Fruit fly (Drosophila melanogaster): Measurements from ENCODE around the gene GstD6.

GstD6 gene

DNA sequence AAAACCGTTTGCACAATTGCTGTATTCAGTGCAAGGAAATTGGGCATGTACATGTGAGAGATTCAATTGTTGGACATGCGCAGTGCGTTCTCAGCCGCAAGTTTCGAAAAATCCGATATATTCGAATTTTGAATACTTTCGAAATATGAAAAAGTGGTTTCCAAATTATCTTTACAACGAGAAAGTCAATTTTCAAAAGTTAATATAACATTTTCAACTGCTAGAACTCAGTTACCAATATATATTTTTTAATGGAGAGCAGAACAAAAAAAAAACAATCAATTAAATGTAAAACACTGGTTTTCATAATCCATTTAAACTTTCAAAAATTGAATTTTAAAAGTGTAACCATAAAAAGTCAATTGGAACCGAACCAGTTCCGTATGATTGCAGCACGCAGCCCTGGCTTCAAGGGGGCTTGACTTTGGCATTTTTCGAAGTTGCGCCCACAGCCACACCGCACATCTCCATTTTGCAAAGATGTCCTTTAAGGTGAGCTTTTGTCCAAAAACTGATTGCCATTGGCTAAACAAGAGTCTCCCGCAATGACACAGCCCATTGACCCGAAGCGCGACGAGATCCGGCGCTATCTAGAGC, 45.5 kb downstream of the GstD6 start, which contains the start of the genes Scgbeta and CG17202 (continued):
- TF ChIP-seq CG13624 (GFP tag; optimal IDR thresholded peaks at IDR 0.05) (peak; percentile 30), CG11456 (GFP tag; IDR thresholded peaks at IDR 0.05) (peak; percentile 38; the same call in 1 of the 3 replicates), Sin3A (optimal IDR thresholded peaks at IDR 0.05) (peak; percentile 59), Side (GFP tag; optimal IDR thresholded peaks at IDR 0.05) (peak; percentile 11), CG14710 (tag; optimal IDR thresholded peaks at IDR 0.05) (peak; percentile 73), eve (GFP tag; optimal IDR thresholded peaks at IDR 0.05) (no peak), gsb (GFP tag; IDR thresholded peaks at IDR 0.05) (no peak), CG12942 (GFP tag; optimal IDR thresholded peaks at IDR 0.05) (no peak), lbe (GFP tag; optimal IDR thresholded peaks at IDR 0.05) (no peak), lilli (GFP tag; optimal IDR thresholded peaks at IDR 0.05) (peak; percentile 49), CG6813 (GFP tag; optimal IDR thresholded peaks at IDR 0.05) (no peak), Rx (GFP tag; IDR thresholded peaks at IDR 0.05) (no peak), CG30403 (GFP tag; optimal IDR thresholded peaks at IDR 0.05) (peak; percentile 37), CG3995 (GFP tag; optimal IDR thresholded peaks at IDR 0.05) (no peak), Xrp1 (GFP tag; IDR thresholded peaks at IDR 0.05) (no peak), Dbx (GFP tag; IDR thresholded peaks at IDR 0.05) (0 out of 3 replicates have a peak, but pooled peaks have one; percentile 27), CG15514 (GFP tag; optimal IDR thresholded peaks at IDR 0.05) (peak; percentile 100), CG10274 (GFP tag; optimal IDR thresholded peaks at IDR 0.05) (no peak), CG4854 (GFP tag; optimal IDR thresholded peaks at IDR 0.05) (no peak), onecut (GFP tag; IDR thresholded peaks at IDR 0.05) (peak; percentile 29), Nf-YA (GFP tag; IDR thresholded peaks at IDR 0.05) (no peak), CG11504 (tag; optimal IDR thresholded peaks at IDR 0.05) (no peak), Rfx (GFP tag; IDR thresholded peaks at IDR 0.05) (0 out of 2 replicates have a peak, but pooled peaks have one; percentile 40), CG1603 (tag; optimal IDR thresholded peaks at IDR 0.05) (no peak), CG18262 (tag; optimal IDR thresholded peaks at IDR 0.05) (no peak), CG11398 (GFP tag; optimal IDR thresholded peaks at IDR 0.05) (peak; percentile 2), CG10979 (tag; optimal IDR thresholded peaks at IDR 0.05) (no peak), Atf-2 (GFP tag; optimal IDR thresholded peaks at IDR 0.05) (no peak), Sry-δ (GFP tag; optimal IDR thresholded peaks at IDR 0.05) (peak; percentile 43)

DNA sequence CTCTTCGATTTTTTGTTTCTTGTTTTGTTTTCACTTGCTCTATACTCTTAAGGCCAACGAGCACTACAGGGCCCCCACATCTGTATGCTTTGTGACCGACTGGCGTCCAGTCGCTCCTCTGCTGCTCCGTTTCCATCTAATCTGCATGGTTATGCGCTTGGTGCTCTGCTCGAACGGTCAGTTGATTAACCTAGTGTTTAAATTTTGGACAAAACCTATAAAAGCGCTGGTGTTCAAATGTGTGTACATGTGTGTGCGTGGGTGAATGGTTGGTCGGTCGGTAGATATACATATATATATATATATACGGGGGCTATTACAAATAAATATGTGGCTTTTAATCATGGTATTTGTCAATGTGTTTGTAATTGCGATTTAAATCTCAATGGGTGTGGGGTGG, 47.1 kb downstream of the GstD6 start:
- TF ChIP-seq Ets65A (GFP tag): peak; percentile 44
- peak; percentile 30 for TF ChIP-seq Med (GFP tag)
- TF ChIP-seq sr (GFP tag; IDR thresholded peaks at IDR 0.05): peak; percentile 8; the same call in 1 of the 3 replicates
- TF ChIP-seq Lpt (GFP tag; optimal IDR thresholded peaks at IDR 0.05): no peak
- 0 out of 3 replicates have a peak, but pooled peaks have one; percentile 34 for TF ChIP-seq CG6791 (GFP tag; IDR thresholded peaks at IDR 0.05; ENCODE audit: partially characterized antibody)

DNA sequence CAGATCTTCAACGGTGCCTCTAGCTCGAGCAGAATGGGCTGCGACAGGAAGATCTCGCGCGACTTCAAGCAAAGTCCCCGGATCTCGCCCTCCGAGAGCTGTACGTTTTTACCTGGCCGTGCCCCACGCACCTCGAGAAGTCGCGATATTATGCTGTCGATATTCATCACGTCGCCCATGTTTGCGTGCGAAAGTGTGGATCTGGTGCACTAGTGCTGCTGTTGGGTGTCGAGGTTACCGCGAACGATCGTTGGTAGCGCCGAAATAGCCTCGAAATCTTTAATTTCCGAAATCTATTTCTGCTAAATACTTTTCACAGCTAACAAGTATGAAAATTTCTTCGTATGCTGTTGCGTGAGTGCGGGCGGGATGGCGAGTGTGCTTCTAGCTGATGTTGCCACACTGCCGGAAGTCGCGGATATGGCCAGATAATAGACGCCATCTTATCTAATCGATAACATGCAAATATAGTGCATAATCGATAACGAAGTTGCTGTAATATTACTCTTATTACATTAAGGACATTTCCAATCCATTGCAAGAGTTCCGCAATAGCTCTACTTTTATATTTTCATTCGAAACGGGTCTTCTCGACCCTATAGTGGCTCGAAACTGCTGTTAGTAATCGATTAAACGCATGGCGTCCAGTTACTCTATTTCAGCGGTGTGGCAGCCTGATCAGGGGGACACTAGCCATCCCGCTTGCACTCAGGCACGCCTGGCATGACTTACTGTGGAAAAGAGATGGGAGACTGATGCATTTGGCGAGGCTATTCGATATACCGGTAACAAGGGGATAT, 48.8 kb downstream of the GstD6 start, which contains the start of gene Pp1-87B:
Gene Pp1-87B, minus strand, starts transcription at position 408 of the 800 bp plus-strand sequence.
- TF ChIP-seq tll (GFP tag; optimal IDR thresholded peaks at IDR 0.05): peak; percentile 40 to 98
- no peak for TF ChIP-seq fu2 (GFP tag; optimal IDR thresholded peaks at IDR 0.05)
- peak; percentile 36 for TF ChIP-seq CG12104 (GFP tag; optimal IDR thresholded peaks at IDR 0.05)
- peak; percentile 19 for TF ChIP-seq CG1603 (tag; optimal IDR thresholded peaks at IDR 0.05)
- TF ChIP-seq CG18262 (tag; optimal IDR thresholded peaks at IDR 0.05): peak; percentile 34
- peak; percentile 97 for TF ChIP-seq CG8478 (optimal IDR thresholded peaks at IDR 0.05)
- TF ChIP-seq pan (optimal IDR thresholded peaks at IDR 0.05): no peak
- TF ChIP-seq pan (GFP tag; optimal IDR thresholded peaks at IDR 0.05 in 1 of 2, IDR thresholded peaks at IDR 0.05 in 1 of 2): no peak
- peak; percentile 37 for TF ChIP-seq CG18619 (GFP tag; optimal IDR thresholded peaks at IDR 0.05)
- no peak for TF ChIP-seq Gug (GFP tag; IDR thresholded peaks at IDR 0.05)
- no peak for TF ChIP-seq peb (GFP tag; IDR thresholded peaks at IDR 0.05)
- TF ChIP-seq trem (tag; optimal IDR thresholded peaks at IDR 0.05): peak; percentile 28
- TF ChIP-seq CG7786 (GFP tag; optimal IDR thresholded peaks at IDR 0.05): peak; percentile 2
- peak; percentile 45 for TF ChIP-seq CG30020 (tag; optimal IDR thresholded peaks at IDR 0.05)
- TF ChIP-seq CG4820 (GFP tag; optimal IDR thresholded peaks at IDR 0.05): no peak
- TF ChIP-seq pho (GFP tag; optimal IDR thresholded peaks at IDR 0.05): no peak
- peak; percentile 89 for TF ChIP-seq dm (GFP tag; optimal IDR thresholded peaks at IDR 0.05)
